Fruit fly (Drosophila melanogaster) whole organism, adult: ENCODE data around the gene TwdlV.

ENCODE experiments used
- CG11617 ChIP-seq: fragments of 200-800 bp; sonication (Bioruptor generic); optimal IDR thresholded peaks from 2 replicates; lab custom pipeline; 2017; ENCODE audit warnings: mild to moderate bottlenecking, missing biosample characterization, missing genetic modification reagents, missing genetic modification characterization
- CG12768 ChIP-seq: fragments of 200-800 bp; sonication (Bioruptor generic); optimal IDR thresholded peaks from 2 replicates; lab custom pipeline; 2017; ENCODE audit warnings: missing biosample characterization, missing genetic modification characterization, mild to moderate bottlenecking, moderate library complexity, missing genetic modification reagents
- CG14711 ChIP-seq: fragments of 200-800 bp; sonication (Bioruptor generic); optimal IDR thresholded peaks from 2 replicates; lab custom pipeline; 2018; ENCODE audit warnings: missing biosample characterization, mild to moderate bottlenecking, missing genetic modification characterization, moderate library complexity
- CG1620 ChIP-seq: fragments of 200-800 bp; sonication (Bioruptor generic); optimal IDR thresholded peaks from 2 replicates; lab custom pipeline; 2016; ENCODE audit warnings: missing biosample characterization, missing genetic modification characterization
- CG33017 ChIP-seq: fragments of 200-800 bp; sonication (Bioruptor generic); optimal IDR thresholded peaks from 2 replicates; lab custom pipeline; 2018; ENCODE audit warnings: missing biosample characterization, mild to moderate bottlenecking, missing genetic modification characterization, moderate library complexity
- CG5204 ChIP-seq: fragments of 200-800 bp; sonication (Bioruptor generic); optimal IDR thresholded peaks from 2 replicates; lab custom pipeline; 2016; ENCODE audit warnings: missing biosample characterization, missing genetic modification characterization
- CG7045 ChIP-seq: fragments of 200-800 bp; sonication (Bioruptor generic); optimal IDR thresholded peaks from 2 replicates; lab custom pipeline; 2017; ENCODE audit warnings: missing biosample characterization, mild to moderate bottlenecking, missing genetic modification characterization
- CG7101 ChIP-seq: fragments of 200-800 bp; sonication (Bioruptor generic); optimal IDR thresholded peaks from 2 replicates; lab custom pipeline; 2018; ENCODE audit warnings: missing biosample characterization, mild to moderate bottlenecking, missing genetic modification characterization, moderate library complexity
- Clk ChIP-seq: fragments of 200-800 bp; sonication (Bioruptor generic); optimal IDR thresholded peaks from 2 replicates; lab custom pipeline; 2017; ENCODE audit warnings: missing biosample characterization, missing genetic modification characterization
- Crg-1 ChIP-seq: fragments of 200-800 bp; sonication (Bioruptor generic); optimal IDR thresholded peaks from 2 replicates; lab custom pipeline; 2016; ENCODE audit warnings: missing biosample characterization, missing genetic modification characterization
- Hr96 ChIP-seq: fragments of 200-800 bp; sonication (Bioruptor generic); optimal IDR thresholded peaks from 2 replicates; lab custom pipeline; 2016; ENCODE audit warnings: missing biosample characterization, missing genetic modification characterization
- Mnt ChIP-seq: fragments of 200-800 bp; sonication (Bioruptor generic); optimal IDR thresholded peaks from 2 replicates; lab custom pipeline; 2016; ENCODE audit warnings: missing biosample characterization, mild to moderate bottlenecking, missing genetic modification characterization
- bab1 ChIP-seq: fragments of 200-800 bp; sonication (Bioruptor generic); optimal IDR thresholded peaks from 3 replicates; lab custom pipeline; 2019; ENCODE audit warnings: missing biosample characterization, mild to moderate bottlenecking, missing genetic modification characterization, moderate library complexity
- cic ChIP-seq: fragments of 200-800 bp; sonication (Bioruptor generic); optimal IDR thresholded peaks from 2 replicates; lab custom pipeline; 2017; ENCODE audit warnings: missing biosample characterization, mild to moderate bottlenecking, missing genetic modification characterization, moderate library complexity
- cnc ChIP-seq, 2 experiments: fragments of >200 bp; optimal IDR thresholded peaks; 2 replicates each; lab custom pipeline; 2017
- kay ChIP-seq: fragments of 200-800 bp; sonication (Bioruptor generic); peaks from one replicate; lab custom pipeline; 2016; ENCODE audit warnings: missing biosample characterization, missing genetic modification characterization, borderline replicate concordance
- ovo ChIP-seq: fragments of 200-800 bp; sonication (Bioruptor generic); optimal IDR thresholded peaks from 2 replicates; lab custom pipeline; 2016; ENCODE audit warnings: missing biosample characterization, missing genetic modification characterization
- pad ChIP-seq: fragments of 200-800 bp; sonication (Bioruptor generic); optimal IDR thresholded peaks from 3 replicates; lab custom pipeline; 2017; ENCODE audit warnings: missing biosample characterization, missing genetic modification characterization, mild to moderate bottlenecking, moderate library complexity, missing genetic modification reagents
- tj ChIP-seq: fragments of 200-800 bp; sonication (Bioruptor generic); optimal IDR thresholded peaks from 3 replicates; lab custom pipeline; 2017; ENCODE audit warnings: missing biosample characterization, mild to moderate bottlenecking, missing genetic modification characterization, moderate library complexity
- toe ChIP-seq: fragments of 200-800 bp; sonication (Bioruptor generic); optimal IDR thresholded peaks from 2 replicates; lab custom pipeline; 2016; ENCODE audit warnings: missing biosample characterization, missing genetic modification characterization

TwdlV gene

DNA sequence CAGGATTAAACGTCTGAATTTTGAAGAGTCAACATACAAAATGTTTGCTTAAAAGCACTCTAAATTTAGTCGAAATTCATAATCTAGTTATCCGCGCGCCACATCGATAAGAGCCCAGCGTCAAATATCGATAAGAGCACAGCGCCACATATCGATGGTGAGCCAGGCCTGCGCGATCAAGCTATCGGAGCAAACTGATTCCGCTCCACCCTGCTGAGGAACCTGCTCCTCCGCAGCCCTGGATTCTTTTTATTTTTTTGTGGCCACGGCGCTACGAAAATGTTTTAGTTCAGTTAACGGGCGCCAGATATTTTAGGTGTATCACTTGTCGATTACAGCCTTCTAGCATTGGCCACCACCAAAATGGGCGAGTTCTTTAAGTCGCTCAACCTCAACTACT lies 33.7 kb upstream of the TwdlV start:
- TF ChIP-seq CG7045 (GFP tag; lab: Kevin White, UChicago) (no peak), kay (no peak), bab1 (GFP tag; lab: Kevin White, UChicago) (peak; percentile 79), Clk (GFP tag; lab: Kevin White, UChicago) (no peak), Hr96 (GFP tag; lab: Kevin White, UChicago) (peak; percentile 27), CG11617 (GFP tag; lab: Kevin White, UChicago) (peak; percentile 16), CG7101 (tag; lab: Kevin White, UChicago) (peak; percentile 30), CG5204 (GFP tag; lab: Kevin White, UChicago) (no peak), pad (no peak), cic (peak; percentile 23), Crg-1 (GFP tag; lab: Kevin White, UChicago) (no peak), toe (no peak), CG1620 (GFP tag; lab: Kevin White, UChicago) (peak; percentile 38), Mnt (GFP tag; lab: Kevin White, UChicago) (no peak), CG14711 (no peak), CG33017 (tag; lab: Kevin White, UChicago) (no peak)

DNA sequence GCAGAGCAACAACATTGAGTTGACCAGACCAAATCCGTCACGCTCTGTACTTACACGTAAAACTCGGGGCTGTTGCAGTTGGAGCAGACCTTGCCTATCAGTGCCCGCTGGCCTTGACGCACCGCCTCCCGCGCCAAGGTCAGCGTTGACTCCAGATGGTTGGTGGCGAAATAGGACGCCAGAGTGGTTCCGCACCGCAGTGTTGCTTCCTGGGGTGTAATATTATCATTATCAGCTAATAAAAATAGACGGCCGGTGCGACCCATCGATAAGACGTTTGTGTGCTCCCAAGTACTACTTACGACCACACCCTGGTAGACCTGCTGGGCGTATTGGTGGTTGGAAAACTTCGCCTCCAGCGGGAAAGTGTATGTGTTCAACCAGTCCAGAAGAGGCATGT lies 26.1 kb upstream of the TwdlV start:
- TF ChIP-seq CG7045 (GFP tag; lab: Kevin White, UChicago), result no peak
- TF ChIP-seq CG33017 (tag; lab: Kevin White, UChicago), result no peak
- TF ChIP-seq CG5204 (GFP tag; lab: Kevin White, UChicago), result no peak
- no peak for TF ChIP-seq CG7101 (tag; lab: Kevin White, UChicago)
- no peak for TF ChIP-seq CG11617 (GFP tag; lab: Kevin White, UChicago)
- no peak for TF ChIP-seq ovo
- TF ChIP-seq Mnt (GFP tag; lab: Kevin White, UChicago), result no peak
- TF ChIP-seq CG12768 (GFP tag; lab: Kevin White, UChicago), result no peak
- no peak for TF ChIP-seq kay
- no peak for TF ChIP-seq toe
- TF ChIP-seq Hr96 (GFP tag; lab: Kevin White, UChicago), result no peak
- TF ChIP-seq Crg-1 (GFP tag; lab: Kevin White, UChicago), result no peak
- TF ChIP-seq cnc (optimal IDR thresholded peaks at IDR 0.05; lab: Kevin White, UChicago), result no peak
- TF ChIP-seq pad, result no peak

DNA sequence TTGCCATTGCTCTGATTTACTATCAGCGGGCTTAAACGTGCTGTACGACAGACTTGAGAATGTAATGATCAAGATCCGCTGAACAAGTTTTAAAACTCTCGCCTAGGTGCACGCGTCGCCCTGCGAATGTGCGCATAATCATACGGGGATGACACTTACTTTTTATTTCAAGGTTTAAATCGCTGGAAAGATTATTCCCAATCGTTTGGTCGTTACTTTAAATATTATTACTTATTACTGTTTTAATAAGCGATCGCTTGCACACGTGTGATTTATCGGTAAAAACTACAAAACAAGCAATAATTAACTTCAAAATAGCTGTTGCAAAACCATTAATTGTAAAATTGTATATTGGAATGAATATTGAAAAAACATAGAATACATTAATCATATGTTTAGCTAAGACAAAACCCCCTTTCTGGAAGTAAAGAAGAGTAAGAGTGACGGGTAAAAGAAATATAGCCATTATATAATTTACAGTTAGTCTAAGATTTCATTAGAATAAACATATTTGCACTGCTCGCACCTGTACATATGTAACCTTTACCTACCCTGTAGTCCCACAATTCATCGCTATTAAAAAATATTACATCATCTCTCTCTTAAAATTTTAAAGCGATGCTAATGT lies 25.3 kb upstream of the TwdlV start, which contains the start of gene DhpD:
DhpD (minus strand) TSS at position 102 of the 628 bp plus-strand sequence.
- TF ChIP-seq CG7101 (tag; lab: Kevin White, UChicago) (peak; percentile 88), CG7045 (GFP tag; lab: Kevin White, UChicago) (peak; percentile 75), Mnt (GFP tag; lab: Kevin White, UChicago) (peak; percentile 71), Crg-1 (GFP tag; lab: Kevin White, UChicago) (peak; percentile 36), Clk (GFP tag; lab: Kevin White, UChicago) (peak; percentile 38), Hr96 (GFP tag; lab: Kevin White, UChicago) (peak; percentile 77), CG1620 (GFP tag; lab: Kevin White, UChicago) (peak; percentile 80), bab1 (GFP tag; lab: Kevin White, UChicago) (peak; percentile 91), cic (no peak), CG14711 (peak; percentile 77), CG11617 (GFP tag; lab: Kevin White, UChicago) (peak; percentile 82), toe (peak; percentile 83), CG12768 (GFP tag; lab: Kevin White, UChicago) (peak; percentile 80), CG5204 (GFP tag; lab: Kevin White, UChicago) (peak; percentile 82), tj (GFP tag; lab: Kevin White, UChicago) (peak; percentile 51), CG33017 (tag; lab: Kevin White, UChicago) (peak; percentile 79), pad (peak; percentile 71), kay (no peak), ovo (peak; percentile 55), cnc (optimal IDR thresholded peaks at IDR 0.05; lab: Kevin White, UChicago) (no peak)

DNA sequence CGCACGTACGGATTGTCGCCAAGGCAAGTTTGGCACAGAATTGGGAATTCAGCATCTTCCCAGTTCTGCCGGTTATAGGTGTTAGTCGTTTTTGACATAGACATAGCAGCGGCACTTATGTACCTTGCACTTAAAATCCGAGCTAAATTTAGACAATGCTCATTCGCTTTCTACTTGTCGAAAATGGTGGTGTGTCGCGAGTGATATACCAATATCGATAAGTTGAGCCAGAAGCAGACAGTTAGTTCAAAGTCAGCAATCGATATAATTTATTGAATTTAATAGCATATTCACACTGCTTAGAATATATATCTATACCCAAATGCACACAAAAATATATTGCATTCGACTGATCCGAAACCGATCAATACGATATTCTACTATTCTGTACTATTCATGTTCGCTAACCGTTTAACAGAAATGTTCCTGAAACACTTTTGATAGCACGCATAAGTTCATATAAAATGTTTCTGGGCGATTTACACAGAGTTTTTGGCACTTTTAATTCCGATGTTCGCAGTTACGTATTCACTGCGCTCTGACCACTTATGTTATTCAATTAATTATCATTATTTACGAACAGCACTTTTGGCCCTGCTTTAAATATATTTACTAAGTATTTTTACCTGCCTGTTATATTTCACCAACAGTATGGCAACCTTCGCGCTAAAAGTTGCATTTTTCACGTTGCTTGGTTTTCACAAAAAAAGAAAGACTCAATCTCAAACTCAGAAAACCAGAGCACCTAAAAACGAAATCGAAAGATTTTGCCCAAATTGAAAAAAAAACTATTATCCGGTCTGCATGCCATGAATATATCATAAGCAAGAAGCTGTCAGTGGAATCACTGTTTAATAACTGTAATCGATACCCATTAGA lies 22.1 kb upstream of the TwdlV start, which contains the start of gene CG14641:
CG14641 (minus strand) TSS at position 204 of the 879 bp plus-strand sequence.
- TF ChIP-seq CG11617 (GFP tag; lab: Kevin White, UChicago) (no peak), bab1 (GFP tag; lab: Kevin White, UChicago) (peak; percentile 36), Mnt (GFP tag; lab: Kevin White, UChicago) (no peak), pad (no peak), toe (peak; percentile 32)

DNA sequence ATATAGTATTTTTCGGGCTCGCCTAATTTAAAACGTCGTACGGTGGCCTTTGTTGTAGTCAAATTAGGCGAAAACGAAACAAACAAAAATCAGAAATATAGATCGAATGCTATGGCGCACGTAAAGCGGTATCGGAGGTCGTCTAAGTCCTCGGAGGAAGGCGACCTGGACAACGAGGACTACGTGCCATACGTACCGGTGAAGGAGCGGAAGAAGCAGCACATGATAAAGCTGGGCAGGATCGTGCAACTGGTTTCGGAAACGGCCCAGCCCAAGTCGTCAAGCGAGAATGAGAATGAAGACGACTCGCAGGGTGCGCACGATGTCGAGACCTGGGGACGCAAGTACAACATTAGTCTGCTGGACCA lies 21.5 kb upstream of the TwdlV start, which contains the start of gene abs:
abs (plus strand) TSS at position 30 of the 368 bp plus-strand sequence.
- no peak for TF ChIP-seq kay
- no peak for TF ChIP-seq CG12768 (GFP tag; lab: Kevin White, UChicago)
- TF ChIP-seq ovo, result no peak
- TF ChIP-seq toe, result no peak
- no peak for TF ChIP-seq Mnt (GFP tag; lab: Kevin White, UChicago)
- no peak for TF ChIP-seq CG7045 (GFP tag; lab: Kevin White, UChicago)
- TF ChIP-seq pad, result no peak
- TF ChIP-seq bab1 (GFP tag; lab: Kevin White, UChicago), result no peak
- TF ChIP-seq Crg-1 (GFP tag; lab: Kevin White, UChicago), result no peak
- no peak for TF ChIP-seq Clk (GFP tag; lab: Kevin White, UChicago)
- no peak for TF ChIP-seq CG14711
- TF ChIP-seq CG33017 (tag; lab: Kevin White, UChicago), result no peak
